Fruit fly (Drosophila melanogaster): ENCODE results near the gene Dyro.

Gene Dyro

dm6 chr3L:11251721-11252423, 43.8 kb downstream of the Dyro start, which contains the start of gene scyl (continued):
- TF ChIP-seq CG18011 (GFP tag; optimal IDR thresholded peaks at IDR 0.05) (no peak), gt (GFP tag; IDR thresholded peaks at IDR 0.05) (no peak), gce (GFP tag; IDR thresholded peaks at IDR 0.05) (peak; percentile 88; the same call in 2 of the 3 replicates), CG4730 (GFP tag; IDR thresholded peaks at IDR 0.05) (0 out of 2 replicates have a peak, but pooled peaks have one; percentile 15), amos (GFP tag; IDR thresholded peaks at IDR 0.05; ENCODE audit: partially characterized antibody) (no peak; the same call in 1 of the 2 replicates), chinmo (GFP tag; IDR thresholded peaks at IDR 0.05; ENCODE audit: partially characterized antibody) (peak; percentile 96; the same call in 3 of the 4 replicates), CG2199 (GFP tag; IDR thresholded peaks at IDR 0.05) (peak; percentile 92), CG17385 (GFP tag; optimal IDR thresholded peaks at IDR 0.05) (peak; percentile 79), caup (GFP tag; optimal IDR thresholded peaks at IDR 0.05; ENCODE audit: severe bottlenecking) (peak; percentile 82), twi (tag; optimal IDR thresholded peaks at IDR 0.05) (peak; percentile 43), aop (GFP tag; IDR thresholded peaks at IDR 0.05) (0 out of 2 replicates have a peak, but pooled peaks have one; percentile 10), croc (GFP tag; conservative IDR thresholded peaks at IDR 0.05) (no peak), CG3163 (GFP tag; optimal IDR thresholded peaks at IDR 0.05) (peak; percentile 95), otp (GFP tag; IDR thresholded peaks at IDR 0.05) (peak; percentile 91), Mes4 (GFP tag; optimal IDR thresholded peaks at IDR 0.05) (peak; percentile 22), dm (GFP tag; optimal IDR thresholded peaks at IDR 0.05) (peak; percentile 26), Sox100B (GFP tag; optimal IDR thresholded peaks at IDR 0.05) (no peak), lbe (GFP tag; optimal IDR thresholded peaks at IDR 0.05) (peak; percentile 62), pros (GFP tag; optimal IDR thresholded peaks at IDR 0.05) (peak; percentile 94), tgo (GFP tag; IDR thresholded peaks at IDR 0.05) (peak; percentile 46; the same call in 1 of the 3 replicates), Hsf (GFP tag; optimal IDR thresholded peaks at IDR 0.05) (no peak), D19B (GFP tag; optimal IDR thresholded peaks at IDR 0.05) (no peak), CG8281 (tag; optimal IDR thresholded peaks at IDR 0.05) (no peak), CG9797 (GFP tag; optimal IDR thresholded peaks at IDR 0.05) (no peak), CG9932 (GFP tag; IDR thresholded peaks at IDR 0.05) (peak; percentile 53), Kr (GFP tag; optimal IDR thresholded peaks at IDR 0.05) (peak; percentile 61), Antp (GFP tag; optimal IDR thresholded peaks at IDR 0.05) (peak; percentile 59)

dm6 chr3L:11248303-11248702, 47.4 kb downstream of the Dyro start:
- TF ChIP-seq danr (GFP tag; IDR thresholded peaks at IDR 0.05), result no peak
- peak; percentile 63 for TF ChIP-seq vvl (GFP tag; IDR thresholded peaks at IDR 0.05)
- TF ChIP-seq cg (GFP tag; optimal IDR thresholded peaks at IDR 0.05), result no peak
- no peak for TF ChIP-seq E2f1 (GFP tag; IDR thresholded peaks at IDR 0.05)
- TF ChIP-seq B-H2 (GFP tag; optimal IDR thresholded peaks at IDR 0.05), result peak; percentile 18
- TF ChIP-seq Fer1 (GFP tag; optimal IDR thresholded peaks at IDR 0.05), result peak; percentile 20
- TF ChIP-seq CG33213 (GFP tag; optimal IDR thresholded peaks at IDR 0.05), result no peak
- no peak for TF ChIP-seq exex (tag; optimal IDR thresholded peaks at IDR 0.05)
- no peak for TF ChIP-seq Antp (GFP tag; optimal IDR thresholded peaks at IDR 0.05)
- TF ChIP-seq sima (GFP tag; optimal IDR thresholded peaks at IDR 0.05), result no peak
- TF ChIP-seq CG14441 (GFP tag; IDR thresholded peaks at IDR 0.05), result no peak
- no peak for TF ChIP-seq CG6765 (GFP tag; optimal IDR thresholded peaks at IDR 0.05)
- no peak for TF ChIP-seq TFAM (GFP tag; optimal IDR thresholded peaks at IDR 0.05)
- TF ChIP-seq Sox100B (GFP tag; optimal IDR thresholded peaks at IDR 0.05), result no peak
- TF ChIP-seq CG17829 (tag; optimal IDR thresholded peaks at IDR 0.05), result no peak
- no peak for TF ChIP-seq CG9876 (GFP tag; optimal IDR thresholded peaks at IDR 0.05)
- TF ChIP-seq CG7372 (GFP tag; IDR thresholded peaks at IDR 0.05), result no peak
- no peak for TF ChIP-seq CG13123 (GFP tag; optimal IDR thresholded peaks at IDR 0.05)
- no peak for TF ChIP-seq CG43689 (GFP tag; IDR thresholded peaks at IDR 0.05)
- TF ChIP-seq CG8359 (GFP tag; optimal IDR thresholded peaks at IDR 0.05; ENCODE audit: borderline replicate concordance), result no peak
- peak; percentile 24 for TF ChIP-seq HmgZ (tag; optimal IDR thresholded peaks at IDR 0.05)
- peak; percentile 31 for TF ChIP-seq sqz (GFP tag; optimal IDR thresholded peaks at IDR 0.05)
- peak in 1 of 2 experiments; percentile 19 for TF ChIP-seq Hr51 (GFP tag; optimal IDR thresholded peaks at IDR 0.05)
- TF ChIP-seq CG9932 (GFP tag; IDR thresholded peaks at IDR 0.05), result peak; percentile 8; the same call in 1 of the 2 replicates
- TF ChIP-seq chn (GFP tag; optimal IDR thresholded peaks at IDR 0.05), result no peak
- TF ChIP-seq dimm (GFP tag; IDR thresholded peaks at IDR 0.05), result no peak

Measured in whole organism, embryonic.